Fruit fly (Drosophila melanogaster) whole organism, embryonic: ENCODE results near the gene Alg12.

ENCODE experiments used
- CG4404 ChIP-seq: fragments of 200-800 bp; sonication (Bioruptor generic); IDR thresholded peaks from 2 replicates; pipeline ENCODE4 v1.3.6; 2022; ENCODE audit warnings: missing biosample characterization, missing genetic modification characterization
- CG4707 ChIP-seq: fragments of 200-800 bp; sonication (Bioruptor generic); optimal IDR thresholded peaks from 2 replicates; lab custom pipeline; 2018; ENCODE audit warnings: missing biosample characterization, mild to moderate bottlenecking, missing genetic modification characterization, moderate library complexity
- dati ChIP-seq: fragments of 200-800 bp; sonication (Bioruptor generic); IDR thresholded peaks from 2 replicates; pipeline ENCODE4 v1.3.6; 2022; ENCODE audit warnings: missing biosample characterization, missing genetic modification characterization
- ranshi ChIP-seq: fragments of 200-800 bp; sonication (Bioruptor generic); IDR thresholded peaks from 2 replicates; pipeline ENCODE4 v1.3.6; 2022; ENCODE audit warnings: missing biosample characterization, missing genetic modification characterization

dm6 chr3R:9767620-9768592 is 11.6 kb downstream of the Alg12 start, which contains the start of gene Naa80:
- no peak for TF ChIP-seq dati (GFP tag; lab: Robert Waterston, UW)
- TF ChIP-seq CG4404 (GFP tag; lab: Robert Waterston, UW): 0 out of 2 replicates have a peak, but pooled peaks have one; percentile 11
- peak; percentile 54; the same call in 1 of the 2 replicates for TF ChIP-seq ranshi (GFP tag; lab: Robert Waterston, UW)
- TF ChIP-seq CG4707: peak; percentile 7
